Worm (Caenorhabditis elegans) whole organism, L3 larva: ENCODE measurements around the gene Y66C5A.2.

Experiments used
- ama-1 ChIP-seq: fragments of 150-350 bp; optimal IDR thresholded peaks from 2 replicates; lab custom pipeline; 2018
- ceh-16 ChIP-seq: sonication (generic microtip); optimal IDR thresholded peaks from 2 replicates; lab custom pipeline; 2017; ENCODE audit warnings: missing biosample characterization, missing genetic modification characterization
- elt-2 ChIP-seq: sonication (generic microtip); optimal IDR thresholded peaks from 2 replicates; lab custom pipeline; 2016; ENCODE audit warnings: missing genetic modification reagents, mild to moderate bottlenecking, missing genetic modification characterization, missing compliant biosample characterization
- nfya-1 ChIP-seq: sonication (generic microtip); optimal IDR thresholded peaks from 2 replicates; lab custom pipeline; 2017; ENCODE audit warnings: missing genetic modification characterization, mild to moderate bottlenecking, missing compliant biosample characterization, antibody characterized with exemption, moderate library complexity; ENCODE audit not compliant: insufficient read depth
- nhr-237 ChIP-seq: fragments of 150-350 bp; optimal IDR thresholded peaks from 2 replicates; lab custom pipeline; 2014; ENCODE audit warnings: missing biosample characterization, missing genetic modification characterization
- nhr-25 ChIP-seq: sonication (generic microtip); optimal IDR thresholded peaks from 2 replicates; lab custom pipeline; 2017; ENCODE audit warnings: missing biosample characterization, missing genetic modification characterization
- nhr-28 ChIP-seq: fragments of 150-350 bp; optimal IDR thresholded peaks from 2 replicates; lab custom pipeline; 2014; ENCODE audit warnings: missing biosample characterization, missing genetic modification characterization
- nhr-77 ChIP-seq: fragments of 150-350 bp; optimal IDR thresholded peaks from 2 replicates; lab custom pipeline; 2014; ENCODE audit warnings: missing biosample characterization, missing genetic modification characterization
- skn-1 ChIP-seq: fragments of 150-350 bp; optimal IDR thresholded peaks from 2 replicates; lab custom pipeline; 2014; ENCODE audit warnings: missing biosample characterization, missing genetic modification characterization
- snpc-4 ChIP-seq: fragments of 150-350 bp; optimal IDR thresholded peaks from 2 replicates; lab custom pipeline; 2014; ENCODE audit warnings: missing biosample characterization, missing genetic modification characterization
- unc-39 ChIP-seq: sonication (generic microtip); optimal IDR thresholded peaks from 4 replicates; lab custom pipeline; 2017; ENCODE audit warnings: missing biosample characterization, missing genetic modification characterization
- unc-62 ChIP-seq: fragments of 150-350 bp; sonication (generic microtip); optimal IDR thresholded peaks from 4 replicates; lab custom pipeline; 2014; ENCODE audit warnings: missing biosample characterization, missing genetic modification reagents, missing genetic modification characterization
- zag-1 ChIP-seq: fragments of 150-350 bp; optimal IDR thresholded peaks from 2 replicates; lab custom pipeline; 2014; ENCODE audit warnings: missing biosample characterization, missing genetic modification characterization

DNA sequence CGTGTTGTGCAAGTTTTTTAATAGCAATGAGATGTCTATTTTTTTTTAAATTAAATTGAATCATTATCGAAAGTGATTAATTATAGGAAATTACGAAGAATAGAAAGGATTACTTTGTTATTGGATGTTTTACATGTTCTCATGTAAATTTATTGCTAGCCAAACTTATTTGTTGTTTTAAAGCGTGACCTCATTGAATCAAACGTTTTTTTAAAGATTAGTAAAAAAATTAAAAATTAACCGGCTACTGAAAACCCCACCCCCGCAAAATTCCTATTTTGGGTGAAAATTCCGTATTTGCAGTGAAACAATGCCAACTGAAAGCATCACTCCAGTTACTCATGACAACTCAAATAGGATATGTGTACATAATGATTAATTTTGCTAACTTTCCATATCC is 24.3 kb downstream of the Y66C5A.2 start, which contains the start of gene M163.8:
- TF ChIP-seq snpc-4 (tag; lab: Kevin White, UChicago) (no peak), nhr-25 (no peak), skn-1 (tag; lab: Kevin White, UChicago) (no peak), ama-1 (lab: Kevin White, UChicago) (no peak), zag-1 (no peak), ceh-16 (tag; lab: Kevin White, UChicago) (no peak), elt-2 (no peak), nhr-77 (tag; lab: Kevin White, UChicago) (no peak), unc-62 (GFP tag; lab: Kevin White, UChicago) (no peak), nhr-237 (no peak), nhr-28 (tag; lab: Kevin White, UChicago) (no peak), unc-39 (tag; lab: Kevin White, UChicago) (no peak), nfya-1 (tag; lab: Kevin White, UChicago) (no peak)
